Worm (Caenorhabditis elegans) whole organism, L4 larva: ENCODE data around the gene Y66D12A.19.

Experiments
- ama-1 ChIP-seq: fragments of 150-350 bp; optimal IDR thresholded peaks from 2 replicates; lab custom pipeline; 2014; ENCODE audit warnings: inconsistent platforms, mixed read lengths
- ceh-44 ChIP-seq: fragments of 200-800 bp; sonication (Bioruptor generic); IDR thresholded peaks from 2 replicates; pipeline ENCODE4 v1.3.6; 2022; ENCODE audit warnings: missing genetic modification reagents, missing genetic modification characterization, missing compliant biosample characterization
- dve-1 ChIP-seq: sonication (generic microtip); optimal IDR thresholded peaks from 2 replicates; lab custom pipeline; 2017; ENCODE audit warnings: antibody characterized with exemption, mild to moderate bottlenecking, missing genetic modification characterization, missing compliant biosample characterization; ENCODE audit not compliant: insufficient read depth
- nhr-237 ChIP-seq: sonication (generic microtip); optimal IDR thresholded peaks from 2 replicates; lab custom pipeline; 2017; ENCODE audit warnings: missing biosample characterization, missing genetic modification characterization
- nhr-76 ChIP-seq: fragments of 150-350 bp; optimal IDR thresholded peaks from 2 replicates; lab custom pipeline; 2014; ENCODE audit warnings: missing biosample characterization, missing genetic modification characterization
- snpc-4 ChIP-seq: fragments of 150-350 bp; optimal IDR thresholded peaks from 2 replicates; lab custom pipeline; 2014; ENCODE audit warnings: missing biosample characterization, missing genetic modification characterization

ce11 chrIII:11561597-11561996 is 52.7 kb downstream of the Y66D12A.19 start:
- TF ChIP-seq nhr-76 (no peak), snpc-4 (tag; lab: Kevin White, UChicago) (no peak), ama-1 (lab: Kevin White, UChicago) (no peak), ceh-44 (GFP tag; lab: Robert Waterston, UW) (no peak), dve-1 (no peak), nhr-237 (tag; lab: Kevin White, UChicago) (no peak)
